Fruit fly (Drosophila melanogaster): ENCODE results near the gene CG8001.

The CG8001 gene

DNA sequence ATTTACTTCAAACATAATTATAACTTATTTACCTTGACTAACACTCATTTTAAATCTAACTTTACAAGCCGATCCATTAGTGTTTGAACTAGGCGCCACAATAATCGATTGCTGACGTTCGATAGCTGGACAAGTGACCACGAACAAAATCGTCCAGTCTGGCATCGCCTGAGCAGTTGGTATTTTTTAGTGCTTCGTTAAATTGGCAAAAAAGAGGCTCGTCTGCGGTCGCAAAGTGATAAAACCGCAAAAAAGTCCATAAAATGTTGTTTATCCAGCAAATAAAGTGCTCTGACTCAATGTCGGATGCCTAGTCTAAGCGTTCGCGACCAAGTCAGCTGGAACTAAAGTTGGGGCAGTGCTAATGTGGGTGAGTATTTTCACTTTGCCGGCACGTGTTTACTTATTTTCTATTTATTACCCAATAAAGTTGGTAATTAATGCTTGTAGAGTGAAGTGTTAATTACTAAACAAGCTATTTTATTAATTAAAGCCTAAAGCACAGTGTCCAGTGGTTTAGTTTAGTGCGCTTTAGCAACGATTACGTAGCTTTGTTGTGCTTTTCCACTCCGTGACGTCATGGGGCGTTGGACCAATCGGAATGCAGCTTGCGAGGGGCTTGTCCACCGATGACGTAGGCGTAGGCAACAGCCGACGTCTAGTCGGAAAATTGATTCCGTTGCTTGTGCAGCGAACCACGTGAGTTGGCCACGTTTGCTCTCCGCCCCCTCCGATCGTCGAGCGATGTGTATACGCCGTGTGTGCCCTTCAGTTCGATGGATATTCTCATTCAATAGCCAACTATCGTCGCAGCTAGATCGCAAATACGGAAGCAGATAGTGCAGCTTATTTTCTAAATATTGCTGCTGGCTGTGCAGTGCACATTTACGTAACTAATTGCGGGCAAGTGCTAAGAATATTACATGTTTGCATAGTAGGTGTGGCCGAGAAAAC is 17.3 kb upstream of the CG8001 start, which contains the start of gene Gk2 (continued):
- TF ChIP-seq BEAF-32 (GFP tag; optimal IDR thresholded peaks at IDR 0.05): peak; percentile 70
- TF ChIP-seq Myb (GFP tag; optimal IDR thresholded peaks at IDR 0.05): peak; percentile 58
- TF ChIP-seq CG17912 (GFP tag; optimal IDR thresholded peaks at IDR 0.05): no peak
- TF ChIP-seq seq (GFP tag; IDR thresholded peaks at IDR 0.05): no peak
- no peak for TF ChIP-seq CG7556 (GFP tag; optimal IDR thresholded peaks at IDR 0.05)
- TF ChIP-seq CG3847 (GFP tag; IDR thresholded peaks at IDR 0.05): peak; percentile 40
- TF ChIP-seq abd-A (tag; optimal IDR thresholded peaks at IDR 0.05): peak; percentile 17
- no peak for TF ChIP-seq Antp (GFP tag; optimal IDR thresholded peaks at IDR 0.05)
- TF ChIP-seq Pdp1 (GFP tag; optimal IDR thresholded peaks at IDR 0.05): peak in 1 of 2 experiments; percentile 52
- TF ChIP-seq crp (GFP tag; optimal IDR thresholded peaks at IDR 0.05): peak in 1 of 2 experiments; percentile 30
- TF ChIP-seq unc-4 (GFP tag; IDR thresholded peaks at IDR 0.05; ENCODE audit: partially characterized antibody): peak; percentile 49; the same call in 1 of the 2 replicates
- TF ChIP-seq CG14965 (GFP tag; optimal IDR thresholded peaks at IDR 0.05; ENCODE audit: borderline replicate concordance): no peak
- peak; percentile 59 for TF ChIP-seq trem (tag; optimal IDR thresholded peaks at IDR 0.05)
- TF ChIP-seq Lhr (GFP tag; optimal IDR thresholded peaks at IDR 0.05): peak; percentile 82
- no peak for TF ChIP-seq Ravus (GFP tag; IDR thresholded peaks at IDR 0.05)
- peak; percentile 17 for TF ChIP-seq CG3995 (GFP tag; optimal IDR thresholded peaks at IDR 0.05)
- peak; percentile 2 for TF ChIP-seq CG2712 (tag; optimal IDR thresholded peaks at IDR 0.05)
- TF ChIP-seq fd96Cb (tag; optimal IDR thresholded peaks at IDR 0.05): no peak
- no peak for TF ChIP-seq CG18764 (GFP tag; optimal IDR thresholded peaks at IDR 0.05)
- no peak for TF ChIP-seq Six4 (GFP tag; optimal IDR thresholded peaks at IDR 0.05)
- peak; percentile 32; the same call in 1 of the 2 replicates for TF ChIP-seq Rfx (GFP tag; IDR thresholded peaks at IDR 0.05)
- TF ChIP-seq CG12219 (GFP tag; optimal IDR thresholded peaks at IDR 0.05): no peak
- peak; percentile 6 for TF ChIP-seq CG5180 (GFP tag; optimal IDR thresholded peaks at IDR 0.05)
- TF ChIP-seq ap (GFP tag; IDR thresholded peaks at IDR 0.05): no peak
- peak; percentile 94 for TF ChIP-seq Dref (GFP tag; IDR thresholded peaks at IDR 0.05)
- TF ChIP-seq CG4617 (GFP tag; optimal IDR thresholded peaks at IDR 0.05; ENCODE audit: borderline replicate concordance): peak; percentile 21
- TF ChIP-seq CG32772 (GFP tag; IDR thresholded peaks at IDR 0.05): no peak
- TF ChIP-seq CG9727 (GFP tag; optimal IDR thresholded peaks at IDR 0.05): no peak
- TF ChIP-seq schlank (tag; optimal IDR thresholded peaks at IDR 0.05): no peak
- no peak for TF ChIP-seq phol (tag; optimal IDR thresholded peaks at IDR 0.05)
- peak; percentile 72 for TF ChIP-seq CG13287 (GFP tag; IDR thresholded peaks at IDR 0.05; ENCODE audit: partially characterized antibody)
- TF ChIP-seq pnt (GFP tag; optimal IDR thresholded peaks at IDR 0.05): no peak
- TF ChIP-seq gt (GFP tag; IDR thresholded peaks at IDR 0.05): no peak
- TF ChIP-seq CG17328 (GFP tag; IDR thresholded peaks at IDR 0.05): 0 out of 2 replicates have a peak, but pooled peaks have one; percentile 13
- no peak for TF ChIP-seq slbo (GFP tag; IDR thresholded peaks at IDR 0.05)
- peak; percentile 27; the same call in 1 of the 2 replicates for TF ChIP-seq inv (GFP tag; IDR thresholded peaks at IDR 0.05; ENCODE audit: partially characterized antibody)
- TF ChIP-seq dan (GFP tag; IDR thresholded peaks at IDR 0.05): no peak
- TF ChIP-seq Vsx1 (GFP tag; optimal IDR thresholded peaks at IDR 0.05): peak; percentile 10
- TF ChIP-seq dysf (GFP tag; IDR thresholded peaks at IDR 0.05): no peak
- peak; percentile 38; the same call in 1 of the 2 replicates for TF ChIP-seq nerfin-2 (GFP tag; IDR thresholded peaks at IDR 0.05; ENCODE audit: partially characterized antibody)
- TF ChIP-seq emc (GFP tag; optimal IDR thresholded peaks at IDR 0.05): no peak
- TF ChIP-seq Hr3 (GFP tag; optimal IDR thresholded peaks at IDR 0.05): no peak
- TF ChIP-seq BtbVII (GFP tag; optimal IDR thresholded peaks at IDR 0.05): peak; percentile 58
- no peak for TF ChIP-seq D19B (GFP tag; optimal IDR thresholded peaks at IDR 0.05)
- peak; percentile 96 for TF ChIP-seq Nf-YB (GFP tag; optimal IDR thresholded peaks at IDR 0.05)
- no peak for TF ChIP-seq CG7357 (GFP tag; IDR thresholded peaks at IDR 0.05)
- no peak for TF ChIP-seq CG10979 (tag; optimal IDR thresholded peaks at IDR 0.05)
